Fruit fly (Drosophila melanogaster) whole organism, embryonic: ENCODE data around the gene ec.

Experiments used
- Ada2b ChIP-seq: fragments of 200-800 bp; sonication (Bioruptor generic); IDR thresholded peaks from 2 replicates; pipeline ENCODE4 v1.3.6; 2022; ENCODE audit warnings: missing biosample characterization, missing genetic modification characterization
- Aef1 ChIP-seq: fragments of 200-800 bp; sonication (Bioruptor generic); IDR thresholded peaks from 3 replicates; pipeline ENCODE4 v1.3.6; 2022; ENCODE audit warnings: missing biosample characterization, missing genetic modification characterization
- B-H2 ChIP-seq: fragments of 200-800 bp; sonication (Bioruptor generic); optimal IDR thresholded peaks from 2 replicates; lab custom pipeline; 2018; ENCODE audit warnings: missing biosample characterization, mild to moderate bottlenecking, missing genetic modification characterization
- CG16813 ChIP-seq: fragments of 200-800 bp; sonication (Bioruptor generic); IDR thresholded peaks from 3 replicates; pipeline ENCODE4 v1.3.6; 2022; ENCODE audit warnings: missing biosample characterization, missing genetic modification characterization; ENCODE audit not compliant: partially characterized antibody
- CG17359 ChIP-seq: fragments of 200-800 bp; sonication (Bioruptor generic); optimal IDR thresholded peaks from 3 replicates; lab custom pipeline; 2018; ENCODE audit warnings: missing biosample characterization, mild to moderate bottlenecking, missing genetic modification characterization, moderate library complexity
- CG17829 ChIP-seq: fragments of 200-800 bp; optimal IDR thresholded peaks from 2 replicates; lab custom pipeline; 2019; ENCODE audit warnings: missing biosample characterization, mild to moderate bottlenecking, missing genetic modification characterization, moderate library complexity
- CG30020 ChIP-seq: fragments of 200-800 bp; optimal IDR thresholded peaks from 2 replicates; lab custom pipeline; 2019; ENCODE audit warnings: missing biosample characterization, mild to moderate bottlenecking, missing genetic modification characterization, moderate library complexity
- CG31365 ChIP-seq: fragments of 200-800 bp; sonication (Bioruptor generic); optimal IDR thresholded peaks from 2 replicates; lab custom pipeline; 2018; ENCODE audit warnings: missing biosample characterization, mild to moderate bottlenecking, missing genetic modification characterization
- CG31388 ChIP-seq: fragments of 200-800 bp; sonication (Bioruptor generic); optimal IDR thresholded peaks from 2 replicates; lab custom pipeline; 2016; ENCODE audit warnings: missing biosample characterization, missing genetic modification characterization
- CG3281 ChIP-seq: fragments of 200-800 bp; sonication (Bioruptor generic); optimal IDR thresholded peaks from 3 replicates; lab custom pipeline; 2017; ENCODE audit warnings: missing biosample characterization, mild to moderate bottlenecking, missing genetic modification characterization
- CG4282 ChIP-seq: fragments of 200-800 bp; sonication (Bioruptor generic); optimal IDR thresholded peaks from 2 replicates; lab custom pipeline; 2016; ENCODE audit warnings: missing biosample characterization, missing genetic modification characterization
- CG5245 ChIP-seq: fragments of 200-800 bp; sonication (Bioruptor generic); optimal IDR thresholded peaks from 3 replicates; lab custom pipeline; 2016; ENCODE audit warnings: missing biosample characterization, missing genetic modification characterization
- CG6272 ChIP-seq: fragments of 200-800 bp; sonication (Bioruptor generic); IDR thresholded peaks from 2 replicates; pipeline ENCODE4 v1.3.6; 2022; ENCODE audit warnings: missing biosample characterization, missing genetic modification characterization
- CG8388 ChIP-seq: fragments of 200-800 bp; sonication (Bioruptor generic); optimal IDR thresholded peaks from 2 replicates; lab custom pipeline; 2019; ENCODE audit warnings: missing biosample characterization, mild to moderate bottlenecking, missing genetic modification characterization, moderate library complexity
- D19A ChIP-seq: fragments of 200-800 bp; optimal IDR thresholded peaks from 3 replicates; lab custom pipeline; 2019; ENCODE audit warnings: missing biosample characterization, mild to moderate bottlenecking, missing genetic modification characterization, moderate library complexity
- Dll ChIP-seq: fragments of 200-800 bp; sonication (Bioruptor generic); IDR thresholded peaks from 4 replicates; pipeline ENCODE4 v1.3.6; 2022; ENCODE audit warnings: missing biosample characterization, missing genetic modification characterization; ENCODE audit not compliant: partially characterized antibody
- Doc3 ChIP-seq: fragments of 200-800 bp; sonication (Bioruptor generic); IDR thresholded peaks from 3 replicates; pipeline ENCODE4 v1.3.6; 2022; ENCODE audit warnings: missing biosample characterization, missing genetic modification characterization; ENCODE audit not compliant: partially characterized antibody
- Fer2 ChIP-seq: fragments of 200-800 bp; sonication (Bioruptor generic); optimal IDR thresholded peaks from 2 replicates; lab custom pipeline; 2018; ENCODE audit warnings: missing biosample characterization, mild to moderate bottlenecking, missing genetic modification characterization, moderate library complexity
- Hey ChIP-seq: fragments of 200-800 bp; sonication (Bioruptor generic); optimal IDR thresholded peaks from 3 replicates; lab custom pipeline; 2018; ENCODE audit warnings: missing biosample characterization, mild to moderate bottlenecking, missing genetic modification characterization
- Hsf ChIP-seq: fragments of 200-800 bp; sonication (Bioruptor generic); optimal IDR thresholded peaks from 3 replicates; lab custom pipeline; 2016; ENCODE audit warnings: missing biosample characterization, missing genetic modification characterization
- MTF-1 ChIP-seq: fragments of 200-800 bp; sonication (Bioruptor generic); optimal IDR thresholded peaks from 2 replicates; lab custom pipeline; 2018; ENCODE audit warnings: missing biosample characterization, mild to moderate bottlenecking, missing genetic modification characterization, borderline replicate concordance
- Poxn ChIP-seq: fragments of 200-800 bp; sonication (Bioruptor generic); IDR thresholded peaks from 2 replicates; pipeline ENCODE4 v1.3.6; 2022; ENCODE audit warnings: missing biosample characterization, missing genetic modification characterization
- Ravus ChIP-seq: fragments of 200-800 bp; sonication (Bioruptor generic); IDR thresholded peaks from 2 replicates; pipeline ENCODE4 v1.3.6; 2022; ENCODE audit warnings: missing biosample characterization, missing genetic modification characterization
- Ssrp ChIP-seq: fragments of 200-800 bp; sonication (Bioruptor generic); optimal IDR thresholded peaks from 2 replicates; lab custom pipeline; 2018; ENCODE audit warnings: missing biosample characterization, mild to moderate bottlenecking, missing genetic modification characterization, moderate library complexity
- Taf1 ChIP-seq: fragments of 200-800 bp; sonication (Bioruptor generic); IDR thresholded peaks from 2 replicates; pipeline ENCODE4 v1.3.6; 2022; ENCODE audit warnings: missing biosample characterization, missing genetic modification characterization
- Usf ChIP-seq: fragments of 200-800 bp; sonication (Bioruptor generic); optimal IDR thresholded peaks from 2 replicates; lab custom pipeline; 2017; ENCODE audit warnings: missing genotype, missing biosample characterization, missing genetic modification characterization
- ap ChIP-seq: fragments of 200-800 bp; sonication (Bioruptor generic); IDR thresholded peaks from 2 replicates; pipeline ENCODE4 v1.3.6; 2022; ENCODE audit warnings: missing biosample characterization, missing genetic modification characterization
- bbx ChIP-seq: fragments of 200-800 bp; sonication (Bioruptor generic); IDR thresholded peaks from 2 replicates; pipeline ENCODE4 v1.3.6; 2022; ENCODE audit warnings: missing biosample characterization, missing genetic modification characterization; ENCODE audit not compliant: partially characterized antibody
- bowl ChIP-seq: fragments of 200-800 bp; sonication (Bioruptor generic); IDR thresholded peaks from 2 replicates; pipeline ENCODE4 v1.3.6; 2022; ENCODE audit warnings: missing biosample characterization, missing genetic modification characterization
- cato ChIP-seq: fragments of 200-800 bp; sonication (Bioruptor generic); optimal IDR thresholded peaks from 2 replicates; lab custom pipeline; 2016; ENCODE audit warnings: missing biosample characterization, missing genetic modification characterization, borderline replicate concordance
- chinmo ChIP-seq: fragments of 200-800 bp; sonication (Bioruptor generic); IDR thresholded peaks from 4 replicates; pipeline ENCODE4 v1.3.6; 2022; ENCODE audit warnings: missing biosample characterization, missing genetic modification characterization; ENCODE audit not compliant: partially characterized antibody
- cwo ChIP-seq: fragments of 200-800 bp; sonication (Bioruptor generic); optimal IDR thresholded peaks from 3 replicates; lab custom pipeline; 2017; ENCODE audit warnings: missing biosample characterization, missing genetic modification characterization, mild to moderate bottlenecking, moderate library complexity, missing genetic modification reagents
- fd3F ChIP-seq: fragments of 200-800 bp; sonication (Bioruptor generic); optimal IDR thresholded peaks from 2 replicates; lab custom pipeline; 2018; ENCODE audit warnings: missing biosample characterization, mild to moderate bottlenecking, missing genetic modification characterization, moderate library complexity
- ftz-f1 ChIP-seq: fragments of 200-800 bp; sonication (Bioruptor generic); optimal IDR thresholded peaks from 2 replicates; lab custom pipeline; 2016; ENCODE audit warnings: missing biosample characterization, missing genetic modification characterization
- grau ChIP-seq: fragments of 200-800 bp; optimal IDR thresholded peaks from 3 replicates; lab custom pipeline; 2019; ENCODE audit warnings: missing biosample characterization, mild to moderate bottlenecking, missing genetic modification characterization, moderate library complexity
- grn ChIP-seq: fragments of 200-800 bp; sonication (Bioruptor generic); optimal IDR thresholded peaks from 3 replicates; lab custom pipeline; 2017; ENCODE audit warnings: missing biosample characterization, missing genetic modification characterization
- ham ChIP-seq: fragments of 200-800 bp; sonication (Bioruptor generic); IDR thresholded peaks from 2 replicates; pipeline ENCODE4 v1.3.6; 2022; ENCODE audit warnings: missing biosample characterization, missing genetic modification characterization
- hbn ChIP-seq: fragments of 200-800 bp; sonication (Bioruptor generic); IDR thresholded peaks from 2 replicates; pipeline ENCODE4 v1.3.6; 2022; ENCODE audit warnings: missing biosample characterization, missing genetic modification characterization; ENCODE audit not compliant: partially characterized antibody
- jumu ChIP-seq: fragments of 200-800 bp; sonication (Bioruptor generic); optimal IDR thresholded peaks from 3 replicates; lab custom pipeline; 2016; ENCODE audit warnings: missing biosample characterization, missing genetic modification characterization
- klu ChIP-seq: fragments of 200-800 bp; sonication (Bioruptor generic); IDR thresholded peaks from 2 replicates; pipeline ENCODE4 v1.3.6; 2022; ENCODE audit warnings: missing biosample characterization, missing genetic modification characterization
- lov ChIP-seq, 2 experiments: fragments of 200-800 bp in 1 of 2; fragments of >200 bp in 1 of 2; sonication (Bioruptor generic) in 1 of 2; IDR thresholded peaks in 1 of 2; optimal IDR thresholded peaks in 1 of 2; 2 replicates in 1 of 2; 3 replicates in 1 of 2; pipeline versions ENCODE4 v1.3.6 to Lab custom; 2017 to 2022; ENCODE audit warnings: missing biosample characterization in 1 of 2, missing genetic modification characterization in 1 of 2
- nau ChIP-seq: fragments of 200-800 bp; sonication (Bioruptor generic); optimal IDR thresholded peaks from 3 replicates; lab custom pipeline; 2017; ENCODE audit warnings: missing biosample characterization, mild to moderate bottlenecking, missing genetic modification characterization, missing genetic modification reagents
- odd ChIP-seq: fragments of 200-800 bp; sonication (Bioruptor generic); optimal IDR thresholded peaks from 2 replicates; lab custom pipeline; 2017; ENCODE audit warnings: missing biosample characterization, mild to moderate bottlenecking, missing genetic modification characterization
- p53 ChIP-seq: fragments of 200-800 bp; sonication (Bioruptor generic); optimal IDR thresholded peaks from 2 replicates; lab custom pipeline; 2016; ENCODE audit warnings: missing biosample characterization, missing genetic modification characterization
- pho ChIP-seq: fragments of 200-800 bp; sonication (Bioruptor generic); optimal IDR thresholded peaks from 2 replicates; lab custom pipeline; 2016; ENCODE audit warnings: missing biosample characterization, missing genetic modification characterization
- pita ChIP-seq: fragments of 200-800 bp; sonication (Bioruptor generic); optimal IDR thresholded peaks from 2 replicates; lab custom pipeline; 2017; ENCODE audit warnings: missing biosample characterization, mild to moderate bottlenecking, missing genetic modification characterization
- sc ChIP-seq, 3 experiments: fragments of >200 bp in 2 of 3; fragments of 200-800 bp in 1 of 3; sonication (Bioruptor generic) in 1 of 3; optimal IDR thresholded peaks; 2 replicates in 2 of 3; 3 replicates in 1 of 3; lab custom pipeline; 2017; ENCODE audit warnings: mild to moderate bottlenecking in 1 of 3, missing biosample characterization in 1 of 3, missing genetic modification characterization in 1 of 3, missing genetic modification reagents in 1 of 3
- sug ChIP-seq: fragments of 200-800 bp; optimal IDR thresholded peaks from 2 replicates; lab custom pipeline; 2019; ENCODE audit warnings: missing biosample characterization, mild to moderate bottlenecking, missing genetic modification characterization, moderate library complexity
- toy ChIP-seq: fragments of 200-800 bp; sonication (Bioruptor generic); IDR thresholded peaks from 2 replicates; pipeline ENCODE4 v1.3.6; 2022; ENCODE audit warnings: missing biosample characterization, missing genetic modification characterization
- trem ChIP-seq: fragments of 200-800 bp; optimal IDR thresholded peaks from 3 replicates; lab custom pipeline; 2019; ENCODE audit warnings: missing biosample characterization, mild to moderate bottlenecking, missing genetic modification characterization, moderate library complexity

Gene ec

dm6 chrX:3788432-3788831 lies 23.1 kb upstream of the ec start (continued):
- TF ChIP-seq CG30020 (tag; lab: Kevin White, UChicago): no peak
- peak; percentile 54 for TF ChIP-seq Doc3
- TF ChIP-seq nau (GFP tag; lab: Kevin White, UChicago): no peak
- TF ChIP-seq grn (GFP tag; lab: Kevin White, UChicago): no peak
- no peak for TF ChIP-seq Fer2 (tag; lab: Kevin White, UChicago)
- TF ChIP-seq cato (GFP tag; lab: Kevin White, UChicago): no peak
- no peak for TF ChIP-seq pita (GFP tag; lab: Kevin White, UChicago)
- no peak for TF ChIP-seq Poxn
- TF ChIP-seq jumu (GFP tag; lab: Kevin White, UChicago): no peak
- peak; percentile 68; the same call in 2 of the 4 replicates for TF ChIP-seq Dll (GFP tag; lab: Robert Waterston, UW)
- TF ChIP-seq Usf (GFP tag; lab: Kevin White, UChicago): no peak
- no peak for TF ChIP-seq CG17829 (tag; lab: Kevin White, UChicago)
- no peak for TF ChIP-seq pho (GFP tag; lab: Kevin White, UChicago)
- TF ChIP-seq CG31388 (GFP tag; lab: Kevin White, UChicago): no peak
- peak; percentile 59; the same call in 1 of the 4 replicates for TF ChIP-seq chinmo
- TF ChIP-seq hbn (GFP tag; lab: Robert Waterston, UW): peak; percentile 35; the same call in 1 of the 2 replicates
- no peak for TF ChIP-seq ftz-f1 (GFP tag; lab: Kevin White, UChicago)
- peak; percentile 86 for TF ChIP-seq bbx
- no peak for TF ChIP-seq CG3281 (GFP tag; lab: Kevin White, UChicago)
- TF ChIP-seq klu (GFP tag; lab: Robert Waterston, UW): no peak
- no peak for TF ChIP-seq Ssrp (tag; lab: Kevin White, UChicago)
- TF ChIP-seq D19A (tag; lab: Kevin White, UChicago): no peak
- TF ChIP-seq CG5245 (GFP tag; lab: Kevin White, UChicago): no peak
- no peak for TF ChIP-seq Ravus (GFP tag; lab: Robert Waterston, UW)
- TF ChIP-seq Ada2b (GFP tag; lab: Robert Waterston, UW): no peak
- no peak for TF ChIP-seq sc (optimal IDR thresholded peaks at IDR 0.05; lab: Kevin White, UChicago)
- TF ChIP-seq sc (GFP tag; optimal IDR thresholded peaks at IDR 0.05; lab: Kevin White, UChicago): no peak
- TF ChIP-seq bowl: no peak
- no peak for TF ChIP-seq Hsf (GFP tag; lab: Kevin White, UChicago)
- TF ChIP-seq B-H2: no peak
- no peak for TF ChIP-seq lov (optimal IDR thresholded peaks at IDR 0.05; lab: Kevin White, UChicago)
- TF ChIP-seq lov (GFP tag; IDR thresholded peaks at IDR 0.05; lab: Robert Waterston, UW): no peak
- no peak for TF ChIP-seq CG31365 (tag; lab: Kevin White, UChicago)
- no peak for TF ChIP-seq sug (tag; lab: Kevin White, UChicago)
- TF ChIP-seq toy (GFP tag; lab: Robert Waterston, UW): no peak
- no peak for TF ChIP-seq grau (tag; lab: Kevin White, UChicago)
- no peak for TF ChIP-seq cwo (GFP tag; lab: Kevin White, UChicago)
- TF ChIP-seq odd (GFP tag; lab: Kevin White, UChicago): no peak
- no peak for TF ChIP-seq ap (GFP tag; lab: Robert Waterston, UW)
- no peak for TF ChIP-seq ham (GFP tag; lab: Robert Waterston, UW)
- no peak for TF ChIP-seq trem (tag; lab: Kevin White, UChicago)
- TF ChIP-seq CG16813 (GFP tag; lab: Robert Waterston, UW): peak; percentile 77
- TF ChIP-seq CG4282 (GFP tag; lab: Kevin White, UChicago): no peak
- no peak for TF ChIP-seq fd3F (GFP tag; lab: Kevin White, UChicago)
- TF ChIP-seq CG8388 (GFP tag; lab: Kevin White, UChicago): no peak
- no peak for TF ChIP-seq Taf1 (GFP tag; lab: Robert Waterston, UW)
- TF ChIP-seq MTF-1: no peak
- no peak for TF ChIP-seq p53 (GFP tag; lab: Kevin White, UChicago)
- no peak for TF ChIP-seq CG17359
- no peak for TF ChIP-seq Hey (tag; lab: Kevin White, UChicago)
- no peak for TF ChIP-seq Aef1
- TF ChIP-seq CG6272: no peak
